Fruit fly (Drosophila melanogaster) whole organism, embryonic: ENCODE results near the gene CG8419.
A peak's percentile ranks its signal among the peaks of the same experiment; 100 is the strongest.

ENCODE experiments used
- BEAF-32 ChIP-seq: fragments of 200-800 bp; sonication (Bioruptor generic); optimal IDR thresholded peaks from 3 replicates; lab custom pipeline; 2017; ENCODE audit warnings: missing biosample characterization, missing genetic modification characterization, mild to moderate bottlenecking, moderate library complexity, missing genetic modification reagents
- CG10431 ChIP-seq: fragments of 200-800 bp; sonication (Bioruptor generic); optimal IDR thresholded peaks from 3 replicates; lab custom pipeline; 2018; ENCODE audit warnings: missing biosample characterization, mild to moderate bottlenecking, missing genetic modification characterization
- CG11398 ChIP-seq: fragments of 200-800 bp; sonication (Bioruptor generic); optimal IDR thresholded peaks from 2 replicates; lab custom pipeline; 2016; ENCODE audit warnings: missing biosample characterization, missing genetic modification characterization
- CG11696 ChIP-seq: fragments of 200-800 bp; sonication (Bioruptor generic); IDR thresholded peaks from 2 replicates; pipeline ENCODE4 v1.3.6; 2022; ENCODE audit warnings: missing biosample characterization, missing genetic modification characterization
- CG12071 ChIP-seq: fragments of 200-800 bp; sonication (Bioruptor generic); optimal IDR thresholded peaks from 3 replicates; lab custom pipeline; 2018; ENCODE audit warnings: missing biosample characterization, mild to moderate bottlenecking, missing genetic modification characterization
- CG12942 ChIP-seq: fragments of 200-800 bp; sonication (Bioruptor generic); optimal IDR thresholded peaks from 3 replicates; lab custom pipeline; 2016; ENCODE audit warnings: missing biosample characterization, missing genetic modification characterization
- CG14014 ChIP-seq: fragments of 200-800 bp; sonication (Bioruptor generic); IDR thresholded peaks from 2 replicates; pipeline ENCODE4 v1.3.6; 2022; ENCODE audit warnings: missing biosample characterization, missing genetic modification characterization
- CG14441 ChIP-seq: fragments of 200-800 bp; sonication (Bioruptor generic); IDR thresholded peaks from 2 replicates; pipeline ENCODE4 v1.3.6; 2022; ENCODE audit warnings: missing biosample characterization, missing genetic modification characterization
- CG15514 ChIP-seq: fragments of 200-800 bp; sonication (Bioruptor generic); optimal IDR thresholded peaks from 3 replicates; lab custom pipeline; 2017; ENCODE audit warnings: missing biosample characterization, missing genetic modification characterization, mild to moderate bottlenecking, moderate library complexity, missing genetic modification reagents
- CG17328 ChIP-seq: fragments of 200-800 bp; sonication (Bioruptor generic); IDR thresholded peaks from 2 replicates; pipeline ENCODE4 v1.3.6; 2022; ENCODE audit warnings: missing biosample characterization, missing genetic modification characterization
- CG17361 ChIP-seq: fragments of 200-800 bp; sonication (Bioruptor generic); IDR thresholded peaks from 3 replicates; pipeline ENCODE4 v1.3.6; 2022; ENCODE audit warnings: missing biosample characterization, missing genetic modification characterization
- CG17802 ChIP-seq: fragments of 200-800 bp; sonication (Bioruptor generic); optimal IDR thresholded peaks from 2 replicates; lab custom pipeline; 2018; ENCODE audit warnings: missing biosample characterization, mild to moderate bottlenecking, missing genetic modification characterization, moderate library complexity
- CG2120 ChIP-seq: fragments of 200-800 bp; sonication (Bioruptor generic); optimal IDR thresholded peaks from 3 replicates; lab custom pipeline; 2016; ENCODE audit warnings: missing biosample characterization, missing genetic modification characterization
- CG30403 ChIP-seq: fragments of 200-800 bp; sonication (Bioruptor generic); optimal IDR thresholded peaks from 3 replicates; lab custom pipeline; 2016; ENCODE audit warnings: missing biosample characterization, missing genetic modification characterization
- CG34422 ChIP-seq: fragments of 200-800 bp; sonication (Bioruptor generic); IDR thresholded peaks from 3 replicates; pipeline ENCODE4 v1.3.6; 2022; ENCODE audit warnings: missing biosample characterization, missing genetic modification characterization
- CG3726 ChIP-seq: fragments of 200-800 bp; sonication (Bioruptor generic); IDR thresholded peaks from 3 replicates; pipeline ENCODE4, ENCODE4 v1.3.6; 2022; ENCODE audit warnings: missing biosample characterization, missing genetic modification characterization
- CG5953 ChIP-seq: fragments of 200-800 bp; sonication (Bioruptor generic); IDR thresholded peaks from 2 replicates; pipeline ENCODE4 v1.3.6; 2022; ENCODE audit warnings: missing biosample characterization, missing genetic modification characterization
- CG6689 ChIP-seq: fragments of 200-800 bp; sonication (Bioruptor generic); IDR thresholded peaks from 2 replicates; pipeline ENCODE4 v1.3.6; 2022; ENCODE audit warnings: missing biosample characterization, missing genetic modification characterization
- CG7556 ChIP-seq: fragments of 200-800 bp; sonication (Bioruptor generic); optimal IDR thresholded peaks from 2 replicates; lab custom pipeline; 2017; ENCODE audit warnings: missing biosample characterization, mild to moderate bottlenecking, missing genetic modification characterization
- CG8944 ChIP-seq: fragments of 200-800 bp; sonication (Bioruptor generic); optimal IDR thresholded peaks from 3 replicates; lab custom pipeline; 2016; ENCODE audit warnings: missing biosample characterization, missing genetic modification characterization
- CoRest ChIP-seq: fragments of 200-800 bp; sonication (Bioruptor generic); optimal IDR thresholded peaks from 3 replicates; lab custom pipeline; 2018; ENCODE audit warnings: missing biosample characterization, mild to moderate bottlenecking, missing genetic modification characterization, moderate library complexity
- Doc2 ChIP-seq: fragments of 200-800 bp; sonication (Bioruptor generic); IDR thresholded peaks from 2 replicates; pipeline ENCODE4 v1.3.6; 2022; ENCODE audit warnings: missing biosample characterization, missing genetic modification characterization
- Ets65A ChIP-seq: fragments of 200-800 bp; sonication (Bioruptor generic); peaks from one replicate; lab custom pipeline; 2016; ENCODE audit warnings: missing biosample characterization, missing genetic modification characterization
- Gsc ChIP-seq: fragments of 200-800 bp; sonication (Bioruptor generic); IDR thresholded peaks from 2 replicates; pipeline ENCODE4 v1.3.6; 2022; ENCODE audit warnings: missing biosample characterization, missing genetic modification characterization
- Hand ChIP-seq: fragments of 200-800 bp; sonication (Bioruptor generic); optimal IDR thresholded peaks from 2 replicates; lab custom pipeline; 2017; ENCODE audit warnings: mild to moderate bottlenecking, missing biosample characterization, missing genetic modification reagents, missing genetic modification characterization
- Jarid2 ChIP-seq: fragments of 200-800 bp; sonication (Bioruptor generic); optimal IDR thresholded peaks from 3 replicates; lab custom pipeline; 2017; ENCODE audit warnings: mild to moderate bottlenecking, missing biosample characterization, missing genetic modification reagents, missing genetic modification characterization
- NK7.1 ChIP-seq: fragments of 200-800 bp; sonication (Bioruptor generic); optimal IDR thresholded peaks from 3 replicates; lab custom pipeline; 2016; ENCODE audit warnings: missing biosample characterization, missing genetic modification characterization
- Neu2 ChIP-seq: fragments of 200-800 bp; sonication (Bioruptor generic); optimal IDR thresholded peaks from 3 replicates; lab custom pipeline; 2016; ENCODE audit warnings: missing biosample characterization, missing genetic modification characterization, borderline replicate concordance
- NfI ChIP-seq: fragments of 200-800 bp; sonication (Bioruptor generic); optimal IDR thresholded peaks from 3 replicates; lab custom pipeline; 2018; ENCODE audit warnings: missing biosample characterization, mild to moderate bottlenecking, missing genetic modification characterization, moderate library complexity
- YL-1 ChIP-seq: fragments of 200-800 bp; sonication (Bioruptor generic); optimal IDR thresholded peaks from 3 replicates; lab custom pipeline; 2017; ENCODE audit warnings: missing biosample characterization, mild to moderate bottlenecking, missing genetic modification characterization
- ac ChIP-seq: fragments of 200-800 bp; sonication (Bioruptor generic); optimal IDR thresholded peaks from 3 replicates; lab custom pipeline; 2017; ENCODE audit warnings: missing biosample characterization, mild to moderate bottlenecking, missing genetic modification characterization
- ara ChIP-seq: fragments of 200-800 bp; sonication (Bioruptor generic); IDR thresholded peaks from 2 replicates; pipeline ENCODE4 v1.3.6; 2022; ENCODE audit warnings: missing biosample characterization, missing genetic modification characterization
- br ChIP-seq: fragments of >200 bp; optimal IDR thresholded peaks from 2 replicates; lab custom pipeline; 2017
- cas ChIP-seq: fragments of 200-800 bp; sonication (Bioruptor generic); IDR thresholded peaks from 2 replicates; pipeline ENCODE4 v1.3.6; 2022; ENCODE audit warnings: missing biosample characterization, missing genetic modification characterization
- cg ChIP-seq: fragments of 200-800 bp; sonication (Bioruptor generic); optimal IDR thresholded peaks from 3 replicates; lab custom pipeline; 2019; ENCODE audit warnings: missing biosample characterization, mild to moderate bottlenecking, missing genetic modification characterization, moderate library complexity
- cwo ChIP-seq: fragments of 200-800 bp; sonication (Bioruptor generic); optimal IDR thresholded peaks from 3 replicates; lab custom pipeline; 2017; ENCODE audit warnings: missing biosample characterization, missing genetic modification characterization, mild to moderate bottlenecking, moderate library complexity, missing genetic modification reagents
- emc ChIP-seq: fragments of 200-800 bp; sonication (Bioruptor generic); optimal IDR thresholded peaks from 2 replicates; lab custom pipeline; 2016; ENCODE audit warnings: missing biosample characterization, missing genetic modification characterization
- en ChIP-seq: fragments of 200-800 bp; sonication (Bioruptor generic); optimal IDR thresholded peaks from 2 replicates; lab custom pipeline; 2016; ENCODE audit warnings: missing biosample characterization, missing genetic modification characterization
- eve ChIP-seq, 2 experiments: fragments of >200 bp; optimal IDR thresholded peaks; 2 replicates each; lab custom pipeline; 2017; ENCODE audit warnings: missing biosample characterization in 2 of 2, missing genetic modification characterization in 2 of 2
- exex ChIP-seq: fragments of 200-800 bp; sonication (Bioruptor generic); optimal IDR thresholded peaks from 4 replicates; lab custom pipeline; 2018; ENCODE audit warnings: missing biosample characterization, mild to moderate bottlenecking, missing genetic modification characterization, moderate library complexity
- gem ChIP-seq: fragments of 200-800 bp; sonication (Bioruptor generic); optimal IDR thresholded peaks from 2 replicates; lab custom pipeline; 2019; ENCODE audit warnings: missing biosample characterization, mild to moderate bottlenecking, missing genetic modification characterization, moderate library complexity
- gsb ChIP-seq: fragments of 200-800 bp; sonication (Bioruptor generic); IDR thresholded peaks from 2 replicates; pipeline ENCODE4 v1.3.6; 2022; ENCODE audit warnings: missing biosample characterization, missing genetic modification characterization
- gsb-n ChIP-seq: fragments of 200-800 bp; sonication (Bioruptor generic); optimal IDR thresholded peaks from 3 replicates; lab custom pipeline; 2018; ENCODE audit warnings: missing biosample characterization, mild to moderate bottlenecking, missing genetic modification characterization
- kay ChIP-seq: fragments of 200-800 bp; sonication (Bioruptor generic); optimal IDR thresholded peaks from 2 replicates; lab custom pipeline; 2016; ENCODE audit warnings: missing biosample characterization, missing genetic modification characterization
- lmd ChIP-seq: fragments of 200-800 bp; sonication (Bioruptor generic); IDR thresholded peaks from 2 replicates; pipeline ENCODE4 v1.3.6; 2022; ENCODE audit warnings: missing biosample characterization, missing genetic modification characterization
- rib ChIP-seq: fragments of 200-800 bp; sonication (Bioruptor generic); IDR thresholded peaks from 2 replicates; pipeline ENCODE4 v1.3.6; 2022; ENCODE audit warnings: missing biosample characterization, missing genetic modification characterization
- row ChIP-seq: fragments of 200-800 bp; sonication (Bioruptor generic); IDR thresholded peaks from 3 replicates; pipeline ENCODE4 v1.3.6; 2022; ENCODE audit warnings: missing biosample characterization, missing genetic modification characterization
- sd ChIP-seq: fragments of 200-800 bp; sonication (Bioruptor generic); optimal IDR thresholded peaks from 3 replicates; lab custom pipeline; 2018; ENCODE audit warnings: missing biosample characterization, mild to moderate bottlenecking, missing genetic modification characterization, moderate library complexity
- sim ChIP-seq: fragments of 200-800 bp; sonication (Bioruptor generic); IDR thresholded peaks from 2 replicates; pipeline ENCODE4 v1.3.6; 2022; ENCODE audit warnings: missing biosample characterization, missing genetic modification characterization
- slou ChIP-seq: fragments of 200-800 bp; sonication (Bioruptor generic); optimal IDR thresholded peaks from 3 replicates; lab custom pipeline; 2016; ENCODE audit warnings: missing biosample characterization, missing genetic modification characterization
- tap ChIP-seq: fragments of 200-800 bp; optimal IDR thresholded peaks from 3 replicates; lab custom pipeline; 2019; ENCODE audit warnings: missing biosample characterization, mild to moderate bottlenecking, missing genetic modification characterization, moderate library complexity
- tup ChIP-seq: fragments of 200-800 bp; sonication (Bioruptor generic); optimal IDR thresholded peaks from 2 replicates; lab custom pipeline; 2016; ENCODE audit warnings: missing biosample characterization, mild to moderate bottlenecking, missing genetic modification characterization, moderate library complexity
- wor ChIP-seq: fragments of 200-800 bp; sonication (Bioruptor generic); IDR thresholded peaks from 2 replicates; pipeline ENCODE4 v1.3.6; 2022; ENCODE audit warnings: missing biosample characterization, missing genetic modification characterization

Gene CG8419

dm6 chr2L:8211070-8211469 lies 5.1 kb downstream of the CG8419 start, which contains the start of gene Ssb-c31a (continued):
- TF ChIP-seq NfI (GFP tag; lab: Kevin White, UChicago) (peak; percentile 72), Doc2 (GFP tag; lab: Robert Waterston, UW) (no peak), CG8944 (GFP tag; lab: Kevin White, UChicago) (no peak), YL-1 (GFP tag; lab: Kevin White, UChicago) (peak; percentile 52), Neu2 (GFP tag; lab: Kevin White, UChicago) (no peak), CG15514 (GFP tag; lab: Kevin White, UChicago) (peak; percentile 50), CG14441 (GFP tag; lab: Robert Waterston, UW) (no peak), cas (GFP tag; lab: Robert Waterston, UW) (no peak), emc (GFP tag; lab: Kevin White, UChicago) (peak; percentile 33), br (lab: Kevin White, UChicago) (no peak), exex (tag; lab: Kevin White, UChicago) (peak; percentile 35), ara (GFP tag; lab: Robert Waterston, UW) (no peak), cwo (GFP tag; lab: Kevin White, UChicago) (peak; percentile 20), ac (GFP tag; lab: Kevin White, UChicago) (no peak), CG17361 (GFP tag; lab: Robert Waterston, UW) (peak; percentile 59; the same call in 2 of the 3 replicates), CG11696 (GFP tag; lab: Robert Waterston, UW) (no peak), CG10431 (GFP tag; lab: Kevin White, UChicago) (peak; percentile 6), eve (GFP tag; optimal IDR thresholded peaks at IDR 0.05; lab: Kevin White, UChicago) (no peak), gem (peak; percentile 57), CG11398 (no peak), BEAF-32 (GFP tag; lab: Kevin White, UChicago) (peak; percentile 85), kay (GFP tag; lab: Kevin White, UChicago) (no peak), CG14014 (no peak), Jarid2 (GFP tag; lab: Kevin White, UChicago) (no peak), CG17802 (no peak), NK7.1 (GFP tag; lab: Kevin White, UChicago) (no peak), CG30403 (peak; percentile 77), sd (tag; lab: Kevin White, UChicago) (peak; percentile 61), CG3726 (no peak), CG17328 (GFP tag; lab: Robert Waterston, UW) (peak; percentile 28; the same call in 1 of the 2 replicates), CG34422 (GFP tag; lab: Robert Waterston, UW) (peak; percentile 29; the same call in 1 of the 3 replicates), CG12942 (GFP tag; lab: Kevin White, UChicago) (peak; percentile 45), slou (GFP tag; lab: Kevin White, UChicago) (no peak), CoRest (tag; lab: Kevin White, UChicago) (peak; percentile 60), Gsc (no peak), rib (0 out of 2 replicates have a peak, but pooled peaks have one; percentile 17), gsb-n (tag; lab: Kevin White, UChicago) (peak; percentile 23), gsb (GFP tag; lab: Robert Waterston, UW) (no peak), wor (no peak), tap (tag; lab: Kevin White, UChicago) (no peak), CG5953 (GFP tag; lab: Robert Waterston, UW) (no peak), tup (peak; percentile 28), CG2120 (GFP tag; lab: Kevin White, UChicago) (peak; percentile 80), CG12071 (no peak), row (GFP tag; lab: Robert Waterston, UW) (peak; percentile 85), lmd (GFP tag; lab: Robert Waterston, UW) (no peak), Hand (no peak), CG7556 (GFP tag; lab: Kevin White, UChicago) (peak; percentile 55), Ets65A (GFP tag; lab: Kevin White, UChicago) (no peak), cg (GFP tag; lab: Kevin White, UChicago) (peak; percentile 9), sim (GFP tag; lab: Robert Waterston, UW) (no peak), CG6689 (GFP tag; lab: Robert Waterston, UW) (peak; percentile 45), en (GFP tag; lab: Kevin White, UChicago) (no peak)
